Fruit fly (Drosophila melanogaster): ENCODE measurements around the gene U2af50.

The U2af50 gene

DNA sequence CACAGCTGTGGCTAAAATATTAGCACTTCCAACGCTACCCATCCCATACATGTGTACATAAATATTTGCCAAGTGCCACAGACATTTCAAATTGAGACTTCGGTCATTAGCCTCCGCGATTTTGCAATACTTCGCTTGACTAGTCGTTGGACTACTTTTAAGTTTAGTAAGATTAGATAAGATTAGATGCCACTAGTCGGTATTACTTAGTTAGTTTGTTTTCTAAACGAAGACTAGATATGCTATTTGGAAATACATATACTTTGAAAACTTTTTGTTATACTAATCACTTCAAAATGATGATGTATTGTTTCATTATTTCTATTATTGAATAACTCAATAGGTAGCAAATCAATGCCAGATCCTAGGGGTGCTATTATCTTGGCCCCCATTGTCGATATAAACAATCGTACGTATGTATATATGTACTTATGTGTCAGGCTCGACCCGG is 27.1 kb upstream of the U2af50 start:
- TF ChIP-seq Myc (optimal IDR thresholded peaks at IDR 0.05) (no peak), ey (GFP tag; optimal IDR thresholded peaks at IDR 0.05) (peak; percentile 49), Rel (GFP tag; optimal IDR thresholded peaks at IDR 0.05) (no peak), Rel (tag; optimal IDR thresholded peaks at IDR 0.05) (no peak), CG9705 (GFP tag; optimal IDR thresholded peaks at IDR 0.05) (peak; percentile 19), OdsH (GFP tag; optimal IDR thresholded peaks at IDR 0.05) (peak; percentile 66), Dif (GFP tag; optimal IDR thresholded peaks at IDR 0.05; ENCODE audit: partially characterized antibody) (no peak), N (GFP tag; optimal IDR thresholded peaks at IDR 0.05) (no peak), sage (GFP tag; optimal IDR thresholded peaks at IDR 0.05) (no peak), jim (GFP tag; optimal IDR thresholded peaks at IDR 0.05) (no peak), h (GFP tag; optimal IDR thresholded peaks at IDR 0.05) (peak; percentile 71), Vsx2 (GFP tag; optimal IDR thresholded peaks at IDR 0.05; ENCODE audit: partially characterized antibody) (no peak), Hnf4 (GFP tag; optimal IDR thresholded peaks at IDR 0.05) (peak; percentile 15), Hr78 (GFP tag; optimal IDR thresholded peaks at IDR 0.05) (no peak), dmrt93B (GFP tag; optimal IDR thresholded peaks at IDR 0.05) (peak; percentile 41), fru (GFP tag; optimal IDR thresholded peaks at IDR 0.05) (peak; percentile 72), Abd-B (GFP tag; optimal IDR thresholded peaks at IDR 0.05) (no peak), Hr83 (GFP tag; optimal IDR thresholded peaks at IDR 0.05; ENCODE audit: poor library complexity, severe bottlenecking) (peak; percentile 50), br (GFP tag; optimal IDR thresholded peaks at IDR 0.05) (peak; percentile 43), rgr (GFP tag; optimal IDR thresholded peaks at IDR 0.05) (peak; percentile 52), CrebA (GFP tag; optimal IDR thresholded peaks at IDR 0.05; ENCODE audit: borderline replicate concordance) (no peak), psq (GFP tag; optimal IDR thresholded peaks at IDR 0.05) (peak; percentile 33), sv (GFP tag; optimal IDR thresholded peaks at IDR 0.05) (no peak), pan (optimal IDR thresholded peaks at IDR 0.05) (no peak), HLH106 (tag; optimal IDR thresholded peaks at IDR 0.05) (peak; percentile 53), brk (GFP tag; optimal IDR thresholded peaks at IDR 0.05) (no peak), CG32264 (GFP tag; optimal IDR thresholded peaks at IDR 0.05) (no peak), woc (GFP tag; optimal IDR thresholded peaks at IDR 0.05) (peak; percentile 31), dl (GFP tag; optimal IDR thresholded peaks at IDR 0.05; ENCODE audit: insufficient read depth in 1 of 2, partially characterized antibody in 2 of 2) (no peak), tai (GFP tag; optimal IDR thresholded peaks at IDR 0.05) (no peak), Jra (GFP tag; optimal IDR thresholded peaks at IDR 0.05) (no peak), GATAd (GFP tag; optimal IDR thresholded peaks at IDR 0.05) (no peak), dsf (GFP tag; optimal IDR thresholded peaks at IDR 0.05; ENCODE audit: borderline replicate concordance) (no peak), usp (GFP tag; optimal IDR thresholded peaks at IDR 0.05) (no peak), Dfd (GFP tag; optimal IDR thresholded peaks at IDR 0.05) (no peak), Sp1 (GFP tag; optimal IDR thresholded peaks at IDR 0.05) (peak; percentile 57), lola (GFP tag; optimal IDR thresholded peaks at IDR 0.05) (no peak), Mio (GFP tag; optimal IDR thresholded peaks at IDR 0.05) (no peak), foxo (GFP tag; optimal IDR thresholded peaks at IDR 0.05) (peak in 1 of 2 experiments; percentile 61)

DNA sequence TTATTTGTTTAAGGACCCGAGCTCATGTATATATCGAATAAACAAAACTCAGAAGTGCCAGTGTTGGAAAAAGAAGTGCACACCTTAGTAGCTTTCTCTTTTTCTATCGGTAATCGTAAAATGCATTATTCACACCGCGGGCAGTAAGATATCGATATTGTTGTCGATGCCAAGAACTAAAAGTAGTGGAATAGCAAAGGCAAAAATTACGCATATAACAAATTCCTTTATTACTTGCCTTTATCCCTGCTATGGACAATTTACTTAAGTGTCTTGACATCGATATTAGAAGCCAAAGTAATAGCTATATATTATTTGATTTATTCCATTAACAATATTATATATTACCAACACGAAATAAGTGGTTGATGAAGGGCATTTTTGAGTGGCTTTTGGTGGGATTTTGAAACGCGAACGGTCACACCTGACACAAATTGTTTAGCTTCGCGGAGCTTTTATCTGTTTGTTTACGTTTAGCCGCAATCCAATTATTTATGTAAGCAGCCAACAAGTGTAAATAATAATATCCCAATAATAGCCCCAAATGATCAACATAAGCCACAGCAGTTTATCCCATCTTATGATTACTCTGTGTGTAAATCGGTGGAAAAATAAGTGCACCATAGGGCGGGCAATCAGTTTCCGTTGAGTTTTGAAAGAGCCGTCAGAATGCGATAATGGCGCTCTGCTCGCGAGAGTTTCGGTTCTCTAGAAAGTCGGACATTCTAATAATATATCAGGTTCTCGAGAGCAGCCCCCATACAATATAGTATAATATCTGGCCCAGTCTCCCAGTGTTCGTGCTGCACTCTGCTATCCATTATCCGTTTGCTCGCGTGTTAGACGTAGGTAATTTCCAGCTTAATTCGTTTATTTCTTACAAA is 26.2 kb upstream of the U2af50 start, which contains the start of the genes CG9992 and CG4239:
Gene CG9992 (minus strand): TSS at position 66 of the 884 bp plus-strand sequence.
Gene CG4239 (plus strand): TSS at position 436 of the 884 bp plus-strand sequence.
- TF ChIP-seq ey (GFP tag; optimal IDR thresholded peaks at IDR 0.05) = peak; percentile 41
- peak; percentile 63 for TF ChIP-seq Hr78 (GFP tag; optimal IDR thresholded peaks at IDR 0.05)
- no peak for TF ChIP-seq dmrt93B (GFP tag; optimal IDR thresholded peaks at IDR 0.05)
- peak; percentile 39 for TF ChIP-seq fru (GFP tag; optimal IDR thresholded peaks at IDR 0.05)
- TF ChIP-seq br (GFP tag; optimal IDR thresholded peaks at IDR 0.05) = peak; percentile 4
- TF ChIP-seq HLH106 (tag; optimal IDR thresholded peaks at IDR 0.05) = peak; percentile 78
- peak; percentile 31 for TF ChIP-seq psq (GFP tag; optimal IDR thresholded peaks at IDR 0.05)
- TF ChIP-seq CG9705 (GFP tag; optimal IDR thresholded peaks at IDR 0.05) = peak; percentile 50
- TF ChIP-seq Sp1 (GFP tag; optimal IDR thresholded peaks at IDR 0.05) = peak; percentile 46
- peak; percentile 78 for TF ChIP-seq N (GFP tag; optimal IDR thresholded peaks at IDR 0.05)
- TF ChIP-seq woc (GFP tag; optimal IDR thresholded peaks at IDR 0.05) = peak; percentile 39
- peak; percentile 50 for TF ChIP-seq Hnf4 (GFP tag; optimal IDR thresholded peaks at IDR 0.05)
- TF ChIP-seq h (GFP tag; optimal IDR thresholded peaks at IDR 0.05) = peak; percentile 34
- no peak for TF ChIP-seq Myc (optimal IDR thresholded peaks at IDR 0.05)
- TF ChIP-seq Dif (GFP tag; optimal IDR thresholded peaks at IDR 0.05; ENCODE audit: partially characterized antibody) = no peak
- TF ChIP-seq Mio (GFP tag; optimal IDR thresholded peaks at IDR 0.05) = no peak
- peak in 1 of 2 experiments; percentile 67 for TF ChIP-seq foxo (GFP tag; optimal IDR thresholded peaks at IDR 0.05)
- peak; percentile 81 for TF ChIP-seq lola (GFP tag; optimal IDR thresholded peaks at IDR 0.05)
- peak; percentile 59 for TF ChIP-seq sv (GFP tag; optimal IDR thresholded peaks at IDR 0.05)
- no peak for TF ChIP-seq brk (GFP tag; optimal IDR thresholded peaks at IDR 0.05)
- peak; percentile 56 for TF ChIP-seq rgr (GFP tag; optimal IDR thresholded peaks at IDR 0.05)
